Fruit fly (Drosophila melanogaster) S2 (cell line): Measurements from ENCODE around the gene Ir94c.

Experiments used
- CG8478 ChIP-seq: fragments of >200 bp; optimal IDR thresholded peaks from 2 replicates; lab custom pipeline; 2018
- CTCF ChIP-seq, 2 experiments: fragments of >200 bp; optimal IDR thresholded peaks; 2 replicates each; lab custom pipeline; 2018

The Ir94c gene

DNA sequence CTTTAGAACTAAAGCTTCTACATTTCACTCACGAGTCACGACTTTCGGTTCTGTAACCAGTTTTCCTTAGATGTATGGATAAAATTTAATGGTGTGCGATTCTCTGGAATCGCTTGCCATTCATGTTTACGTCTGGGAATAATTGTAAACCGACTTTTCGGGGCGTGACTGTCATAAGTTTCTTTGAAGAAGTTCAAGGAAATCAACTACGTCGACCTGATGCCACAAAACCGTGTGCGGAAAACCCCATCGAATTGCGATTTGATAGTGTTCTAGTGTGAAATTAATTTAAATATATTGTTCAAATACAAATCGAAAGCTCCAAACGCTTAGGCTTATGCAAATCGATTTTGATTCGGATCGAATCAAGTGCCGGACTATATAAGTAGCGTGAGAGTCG, 32.5 kb downstream of the Ir94c start, which contains the start of gene BomBc3:
TSS of gene BomBc3 (plus strand) at position 301 of the 400 bp plus-strand sequence.
- TF ChIP-seq CTCF (optimal IDR thresholded peaks at IDR 0.05; lab: Kevin White, UChicago) (no peak), CG8478 (lab: Kevin White, UChicago) (no peak)

DNA sequence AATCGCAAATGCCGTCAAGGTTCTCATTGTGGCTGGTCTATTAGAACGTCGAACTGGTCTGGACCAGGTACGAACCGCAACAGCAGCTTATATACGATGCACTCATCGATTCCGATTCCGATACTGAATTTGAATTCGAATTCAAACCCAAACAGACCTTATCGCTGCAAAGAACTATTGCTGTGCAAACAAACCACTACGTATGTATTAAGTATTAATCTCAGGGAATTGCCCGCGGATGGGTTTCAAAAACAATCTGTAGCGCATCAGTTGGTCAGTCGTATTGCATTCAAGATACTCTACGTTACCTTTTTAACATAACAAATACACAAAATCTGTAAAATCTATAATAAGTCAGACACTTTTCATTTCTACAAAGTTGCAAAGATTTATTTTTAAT, 33.0 kb downstream of the Ir94c start, which contains the start of gene BomT3:
TSS of gene BomT3 (minus strand) at position 101 of the 400 bp plus-strand sequence.
- no peak for TF ChIP-seq CTCF (optimal IDR thresholded peaks at IDR 0.05; lab: Kevin White, UChicago)
- no peak for TF ChIP-seq CG8478 (lab: Kevin White, UChicago)

DNA sequence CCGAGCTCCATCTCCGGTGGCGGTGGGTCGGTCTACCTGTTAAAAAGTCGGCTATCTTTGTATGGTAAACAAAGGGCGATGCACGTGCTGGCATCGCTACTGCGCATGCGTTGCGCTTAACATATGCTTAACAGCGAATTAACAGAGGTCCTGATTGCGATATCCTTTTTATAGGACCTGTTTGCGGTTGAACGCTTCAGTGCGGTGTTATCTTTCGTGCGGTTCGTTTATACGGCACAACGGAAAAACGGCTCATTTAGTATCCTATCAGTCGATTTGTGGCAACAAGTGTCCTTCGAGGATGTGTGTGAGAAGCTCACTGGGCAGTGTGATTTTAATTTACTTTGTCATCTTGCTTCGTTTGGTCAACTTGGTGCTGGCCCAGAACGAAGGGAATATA, 39.1 kb downstream of the Ir94c start, which contains the start of gene CG13408:
TSS of gene CG13408 (plus strand) at position 222 of the 400 bp plus-strand sequence.
- TF ChIP-seq CTCF (optimal IDR thresholded peaks at IDR 0.05; lab: Kevin White, UChicago) (no peak), CG8478 (lab: Kevin White, UChicago) (no peak)

DNA sequence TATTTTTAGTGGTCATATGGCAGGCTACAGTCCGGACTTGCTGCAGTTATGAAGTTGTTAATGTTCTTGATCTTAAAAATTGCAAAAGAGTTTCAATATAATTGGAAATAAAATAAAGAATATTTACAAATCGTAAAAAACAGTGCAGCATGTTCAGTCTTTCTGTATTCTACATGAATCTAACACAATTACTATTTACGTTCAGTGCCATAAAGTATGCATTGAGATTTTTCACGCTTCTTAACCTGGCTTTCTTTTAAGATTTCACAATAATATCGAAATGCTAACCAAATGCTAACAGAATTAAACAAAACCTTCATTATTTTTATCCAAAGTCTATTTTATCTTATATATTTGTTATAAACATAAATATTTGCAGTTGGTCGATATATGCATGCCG, 46.7 kb downstream of the Ir94c start:
- TF ChIP-seq CG8478 (lab: Kevin White, UChicago) (no peak), CTCF (optimal IDR thresholded peaks at IDR 0.05; lab: Kevin White, UChicago) (no peak)

DNA sequence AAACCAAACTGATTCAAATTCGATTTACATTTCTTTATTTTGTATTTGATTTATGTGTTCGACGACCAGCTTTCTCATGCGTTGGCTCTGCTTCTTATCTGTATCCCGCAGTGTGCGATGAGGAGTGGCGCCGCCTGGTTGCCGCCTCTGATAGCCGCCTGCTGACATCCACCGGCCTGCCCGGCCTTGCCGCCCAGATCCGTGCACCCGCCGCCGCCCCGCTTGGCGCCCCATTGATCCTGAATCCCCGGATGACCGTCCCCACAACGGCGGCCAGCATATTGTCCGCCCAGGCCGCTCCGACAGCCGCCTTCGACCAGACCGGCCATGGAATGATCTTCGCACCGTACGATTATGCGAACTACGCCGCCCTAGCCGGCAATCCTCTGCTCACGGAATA, 47.6 kb downstream of the Ir94c start:
- no peak for TF ChIP-seq CG8478 (lab: Kevin White, UChicago)
- TF ChIP-seq CTCF (optimal IDR thresholded peaks at IDR 0.05; lab: Kevin White, UChicago), result no peak
